Fruit fly (Drosophila melanogaster) whole organism, wandering third instar larva: ENCODE measurements around the gene CG4199.

ENCODE experiments used
- HLH106 ChIP-seq: fragments of 200-800 bp; optimal IDR thresholded peaks from 3 replicates; lab custom pipeline; 2019; ENCODE audit warnings: missing biosample characterization, mild to moderate bottlenecking, missing genetic modification characterization, moderate library complexity
- Mio ChIP-seq: sonication (Bioruptor generic); optimal IDR thresholded peaks from 2 replicates; lab custom pipeline; 2016; ENCODE audit warnings: missing biosample characterization, missing genetic modification characterization
- Myc ChIP-seq: fragments of >200 bp; optimal IDR thresholded peaks from 2 replicates; lab custom pipeline; 2017
- ey ChIP-seq: fragments of 200-800 bp; sonication (Bioruptor generic); optimal IDR thresholded peaks from 2 replicates; lab custom pipeline; 2016; ENCODE audit warnings: missing biosample characterization, missing genetic modification characterization
- foxo ChIP-seq, 2 experiments: fragments of 200-800 bp; sonication (Bioruptor generic); optimal IDR thresholded peaks; 2 replicates in 1 of 2; 3 replicates in 1 of 2; lab custom pipeline; 2016 to 2017; ENCODE audit warnings: missing biosample characterization in 2 of 2, missing genetic modification characterization in 2 of 2
- fru ChIP-seq: fragments of 200-800 bp; sonication (Bioruptor generic); optimal IDR thresholded peaks from 3 replicates; lab custom pipeline; 2016; ENCODE audit warnings: missing biosample characterization, mild to moderate bottlenecking, missing genetic modification characterization
- pan ChIP-seq: fragments of >200 bp; optimal IDR thresholded peaks from 2 replicates; lab custom pipeline; 2017
- psq ChIP-seq: fragments of 200-800 bp; sonication (Bioruptor generic); optimal IDR thresholded peaks from 3 replicates; lab custom pipeline; 2017; ENCODE audit warnings: missing biosample characterization, mild to moderate bottlenecking, missing genetic modification characterization, moderate library complexity
- sv ChIP-seq: fragments of 200-800 bp; sonication (Bioruptor generic); optimal IDR thresholded peaks from 3 replicates; lab custom pipeline; 2016; ENCODE audit warnings: missing biosample characterization, missing genetic modification characterization
- usp ChIP-seq: fragments of >200 bp; optimal IDR thresholded peaks from 2 replicates; lab custom pipeline; 2017; ENCODE audit warnings: missing biosample characterization, missing genetic modification characterization

DNA sequence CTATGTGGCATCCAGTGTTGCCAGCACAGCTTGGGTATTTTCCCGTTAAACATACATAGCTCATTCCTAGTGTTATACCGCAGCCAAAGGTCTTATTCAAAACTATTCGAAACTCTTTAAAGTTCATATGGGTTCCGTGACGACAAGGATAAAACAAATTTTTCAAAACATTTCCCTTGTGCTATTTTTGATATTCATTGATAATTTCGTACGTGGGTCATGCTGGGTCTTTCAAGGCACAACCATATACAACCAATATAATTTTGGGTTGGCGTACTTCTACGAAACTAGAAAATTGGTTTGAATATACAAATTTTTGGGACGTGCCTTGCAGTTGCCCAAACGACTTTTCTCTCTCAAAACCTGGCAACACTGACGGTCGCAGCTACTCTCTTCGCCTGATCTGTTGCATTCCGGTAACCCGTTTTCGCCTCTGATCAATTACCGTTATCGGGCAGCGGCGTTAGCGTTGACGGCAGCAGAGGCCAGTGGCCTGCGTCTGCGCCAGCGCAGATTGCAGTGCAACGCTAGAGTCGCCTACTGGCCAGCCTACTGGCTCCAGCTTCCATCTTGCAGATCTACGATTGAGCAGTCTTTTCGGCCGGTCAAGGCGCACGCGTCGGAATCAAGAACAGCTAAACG is 41.0 kb downstream of the CG4199 start:
- TF ChIP-seq ey (GFP tag; lab: Kevin White, UChicago) (no peak), usp (GFP tag; lab: Kevin White, UChicago) (no peak), psq (GFP tag; lab: Kevin White, UChicago) (no peak), HLH106 (tag; lab: Kevin White, UChicago) (no peak), fru (GFP tag; lab: Kevin White, UChicago) (no peak), sv (GFP tag; lab: Kevin White, UChicago) (no peak), Myc (no peak), pan (lab: Kevin White, UChicago) (no peak), foxo (GFP tag; optimal IDR thresholded peaks at IDR 0.05; lab: Kevin White, UChicago) (no peak), Mio (no peak)
